Fruit fly (Drosophila melanogaster): ENCODE measurements around the gene CG15879.

CG15879 gene

dm6 chr3L:2142435-2142834 lies 26.5 kb downstream of the CG15879 start (continued):
- TF ChIP-seq lilli (GFP tag; optimal IDR thresholded peaks at IDR 0.05), result no peak
- no peak for TF ChIP-seq NFAT (GFP tag; IDR thresholded peaks at IDR 0.05)
- no peak for TF ChIP-seq CG17361 (GFP tag; IDR thresholded peaks at IDR 0.05)
- no peak for TF ChIP-seq CG6791 (GFP tag; IDR thresholded peaks at IDR 0.05; ENCODE audit: partially characterized antibody)

- TF ChIP-seq so (GFP tag; IDR thresholded peaks at IDR 0.05), result 0 out of 3 replicates have a peak, but pooled peaks have one; percentile 27
- TF ChIP-seq nau (GFP tag; optimal IDR thresholded peaks at IDR 0.05), result peak; percentile 93
- no peak for TF ChIP-seq ftz-f1 (GFP tag; optimal IDR thresholded peaks at IDR 0.05)
Observed at dm6 chr3L:2136419-2136818, 32.5 kb downstream of the CG15879 start.

- TF ChIP-seq otp (GFP tag; IDR thresholded peaks at IDR 0.05), result no peak
- TF ChIP-seq CG18262 (tag; optimal IDR thresholded peaks at IDR 0.05), result no peak
- TF ChIP-seq Dip3 (GFP tag; optimal IDR thresholded peaks at IDR 0.05), result no peak
- TF ChIP-seq Fer2 (tag; optimal IDR thresholded peaks at IDR 0.05), result no peak
- no peak for TF ChIP-seq D19A (tag; optimal IDR thresholded peaks at IDR 0.05)
- TF ChIP-seq CG7556 (GFP tag; optimal IDR thresholded peaks at IDR 0.05), result no peak
- TF ChIP-seq CTCF (GFP tag; optimal IDR thresholded peaks at IDR 0.05), result peak; percentile 93
- TF ChIP-seq pan (optimal IDR thresholded peaks at IDR 0.05), result no peak
- TF ChIP-seq pan (GFP tag; optimal IDR thresholded peaks at IDR 0.05 in 1 of 2, IDR thresholded peaks at IDR 0.05 in 1 of 2), result no peak
- no peak for TF ChIP-seq CG18599 (GFP tag; optimal IDR thresholded peaks at IDR 0.05)
- no peak for TF ChIP-seq ash1 (GFP tag; optimal IDR thresholded peaks at IDR 0.05)
- TF ChIP-seq E2f2 (GFP tag; IDR thresholded peaks at IDR 0.05), result 0 out of 2 replicates have a peak, but pooled peaks have one; percentile 14
- TF ChIP-seq chm (GFP tag; IDR thresholded peaks at IDR 0.05), result no peak
- TF ChIP-seq Dip2 (GFP tag; IDR thresholded peaks at IDR 0.05), result peak; percentile 87
- no peak for TF ChIP-seq Neu2 (GFP tag; optimal IDR thresholded peaks at IDR 0.05; ENCODE audit: borderline replicate concordance)
- no peak for TF ChIP-seq crp (GFP tag; optimal IDR thresholded peaks at IDR 0.05)
- no peak for TF ChIP-seq CG18764 (GFP tag; optimal IDR thresholded peaks at IDR 0.05)
- TF ChIP-seq lola (GFP tag; optimal IDR thresholded peaks at IDR 0.05), result no peak
- TF ChIP-seq sens (GFP tag), result peak; percentile 56
- no peak for TF ChIP-seq mirr (GFP tag; optimal IDR thresholded peaks at IDR 0.05)
- TF ChIP-seq CG7745 (tag; optimal IDR thresholded peaks at IDR 0.05), result no peak
- no peak for TF ChIP-seq row (GFP tag; IDR thresholded peaks at IDR 0.05)
- TF ChIP-seq CG17186 (GFP tag; optimal IDR thresholded peaks at IDR 0.05), result no peak
- TF ChIP-seq YL-1 (GFP tag; optimal IDR thresholded peaks at IDR 0.05), result no peak
Observed at dm6 chr3L:2122333-2122732, 46.6 kb downstream of the CG15879 start.

- TF ChIP-seq sd (tag; optimal IDR thresholded peaks at IDR 0.05), result peak; percentile 89
- TF ChIP-seq odd (GFP tag; optimal IDR thresholded peaks at IDR 0.05), result no peak
- TF ChIP-seq Ets97D (GFP tag; optimal IDR thresholded peaks at IDR 0.05), result no peak
- no peak for TF ChIP-seq zfh1 (GFP tag; IDR thresholded peaks at IDR 0.05)
- no peak for TF ChIP-seq esg (GFP tag; conservative IDR thresholded peaks at IDR 0.05)
- TF ChIP-seq gce (GFP tag; IDR thresholded peaks at IDR 0.05), result no peak
- TF ChIP-seq CG10654 (GFP tag; optimal IDR thresholded peaks at IDR 0.05), result no peak
- TF ChIP-seq CG30403 (GFP tag; optimal IDR thresholded peaks at IDR 0.05), result no peak
- TF ChIP-seq Atf-2 (GFP tag; optimal IDR thresholded peaks at IDR 0.05), result no peak
- TF ChIP-seq CG1233 (GFP tag; optimal IDR thresholded peaks at IDR 0.05), result no peak
- TF ChIP-seq ERR (GFP tag; optimal IDR thresholded peaks at IDR 0.05), result no peak
- TF ChIP-seq en (GFP tag; optimal IDR thresholded peaks at IDR 0.05), result no peak
- no peak for TF ChIP-seq MESR4 (GFP tag; optimal IDR thresholded peaks at IDR 0.05)
- TF ChIP-seq Dfd (GFP tag; optimal IDR thresholded peaks at IDR 0.05), result no peak
- no peak for TF ChIP-seq CG15514 (GFP tag; optimal IDR thresholded peaks at IDR 0.05)
- TF ChIP-seq sr (GFP tag; IDR thresholded peaks at IDR 0.05), result peak; percentile 71; the same call in 2 of the 3 replicates
- no peak for TF ChIP-seq CG14710 (tag; optimal IDR thresholded peaks at IDR 0.05)
- TF ChIP-seq so (GFP tag; IDR thresholded peaks at IDR 0.05), result 0 out of 3 replicates have a peak, but pooled peaks have one; percentile 8
Observed at dm6 chr3L:2121724-2122123, 47.2 kb downstream of the CG15879 start.

All from whole organism, embryonic.